Worm (Caenorhabditis elegans) whole organism, young adult: ENCODE data around the gene T01G6.10.

Experiments
- F23B12.7 ChIP-seq: sonication (generic microtip); optimal IDR thresholded peaks from 2 replicates; lab custom pipeline; 2017; ENCODE audit warnings: missing genetic modification characterization, mild to moderate bottlenecking, missing compliant biosample characterization, antibody characterized with exemption, moderate library complexity; ENCODE audit not compliant: insufficient read depth
- F49E8.2 ChIP-seq: sonication (generic microtip); optimal IDR thresholded peaks from 3 replicates; lab custom pipeline; 2017; ENCODE audit warnings: missing genetic modification characterization, mild to moderate bottlenecking, missing compliant biosample characterization, antibody characterized with exemption, moderate library complexity; ENCODE audit not compliant: insufficient read depth
- F55B11.4 ChIP-seq: sonication (generic microtip); optimal IDR thresholded peaks from 2 replicates; lab custom pipeline; 2016; ENCODE audit warnings: missing compliant biosample characterization, missing genetic modification characterization, borderline replicate concordance; ENCODE audit not compliant: insufficient read depth
- T07F8.4 ChIP-seq: sonication (generic microtip); optimal IDR thresholded peaks from 2 replicates; lab custom pipeline; 2016; ENCODE audit warnings: mild to moderate bottlenecking, missing genetic modification characterization, moderate library complexity, missing compliant biosample characterization
- egl-18 ChIP-seq: fragments of 200-800 bp; sonication (Bioruptor generic); IDR thresholded peaks from 2 replicates; pipeline ENCODE4 v1.3.6; 2022; ENCODE audit warnings: missing genetic modification reagents, missing genetic modification characterization, missing compliant biosample characterization
- ekl-4 ChIP-seq: fragments of 200-800 bp; sonication (Bioruptor generic); IDR thresholded peaks from 2 replicates; pipeline ENCODE4 v1.3.6; 2022; ENCODE audit warnings: missing genetic modification reagents, missing genetic modification characterization, missing compliant biosample characterization
- hmg-1.2 ChIP-seq: fragments of 200-800 bp; sonication (Bioruptor generic); IDR thresholded peaks from 2 replicates; pipeline ENCODE4 v1.3.6; 2022; ENCODE audit warnings: missing genetic modification reagents, missing genetic modification characterization, missing compliant biosample characterization
- let-526 ChIP-seq: fragments of 200-800 bp; sonication (Bioruptor generic); IDR thresholded peaks from 2 replicates; pipeline ENCODE4 v1.3.6; 2022; ENCODE audit warnings: missing genetic modification reagents, missing genetic modification characterization, missing compliant biosample characterization
- nfya-2 ChIP-seq: fragments of 200-800 bp; sonication (Bioruptor generic); IDR thresholded peaks from 2 replicates; pipeline ENCODE4 v1.3.6; 2022; ENCODE audit warnings: missing genetic modification reagents, missing genetic modification characterization, missing compliant biosample characterization
- nhr-27 ChIP-seq: fragments of 200-800 bp; sonication (Bioruptor generic); optimal IDR thresholded peaks from 2 replicates; lab custom pipeline; 2018; ENCODE audit warnings: mild to moderate bottlenecking, missing genetic modification characterization, moderate library complexity, missing compliant biosample characterization
- sea-2 ChIP-seq: fragments of 200-800 bp; sonication (Bioruptor generic); IDR thresholded peaks from 2 replicates; pipeline ENCODE4 v1.3.6; 2022; ENCODE audit warnings: missing genetic modification characterization, missing compliant biosample characterization
- snpc-3.4 ChIP-seq: sonication (generic microtip); optimal IDR thresholded peaks from 2 replicates; lab custom pipeline; 2017; ENCODE audit warnings: missing genetic modification characterization, mild to moderate bottlenecking, missing compliant biosample characterization, antibody characterized with exemption, moderate library complexity, missing genotype, missing genetic modification reagents

- no peak for TF ChIP-seq snpc-3.4 (tag; lab: Kevin White, UChicago)
- TF ChIP-seq T07F8.4 (tag; lab: Kevin White, UChicago) = no peak
- TF ChIP-seq nhr-27 (tag; lab: Kevin White, UChicago) = no peak
- no peak for TF ChIP-seq sea-2
- TF ChIP-seq let-526 (GFP tag; lab: Robert Waterston, UW) = no peak
- TF ChIP-seq ekl-4 (GFP tag; lab: Robert Waterston, UW) = no peak
- TF ChIP-seq hmg-1.2 = peak; percentile 37; the same call in 1 of the 2 replicates
- TF ChIP-seq egl-18 (GFP tag; lab: Robert Waterston, UW) = no peak
- no peak for TF ChIP-seq F23B12.7 (tag; lab: Kevin White, UChicago)
- TF ChIP-seq F55B11.4 (tag; lab: Kevin White, UChicago) = no peak
- TF ChIP-seq nfya-2 (GFP tag; lab: Robert Waterston, UW) = no peak
- no peak for TF ChIP-seq F49E8.2 (tag; lab: Kevin White, UChicago)
Measured at ce11 chrV:532046-532445, 29.0 kb upstream of the T01G6.10 start, which contains the start of gene nhr-58.
